Worm (Caenorhabditis elegans): ENCODE data around the gene Y49F6B.6.
A peak's percentile ranks its signal among the peaks of the same experiment; 100 is the strongest.

Gene Y49F6B.6

ce11 chrII:3428158-3428704, 44.7 kb upstream of the Y49F6B.6 start (continued):
- no peak for TF ChIP-seq mes-2 (tag; optimal IDR thresholded peaks at IDR 0.05; ENCODE audit: poor library complexity, severe bottlenecking)
- TF ChIP-seq hlh-30 (tag; optimal IDR thresholded peaks at IDR 0.05; ENCODE audit: insufficient read depth), result peak; percentile 69
- no peak for TF ChIP-seq spr-1 (tag; optimal IDR thresholded peaks at IDR 0.05)
- TF ChIP-seq sdz-12 (GFP tag; optimal IDR thresholded peaks at IDR 0.05), result no peak
- no peak for TF ChIP-seq zfp-3 (GFP tag; conservative IDR thresholded peaks at IDR 0.05)
- no peak for TF ChIP-seq nhr-25 (tag; optimal IDR thresholded peaks at IDR 0.05; ENCODE audit: borderline replicate concordance, insufficient read depth)
- no peak for TF ChIP-seq snpc-1.2 (GFP tag; IDR thresholded peaks at IDR 0.05)
- no peak for TF ChIP-seq lin-15B (tag; optimal IDR thresholded peaks at IDR 0.05)
- no peak for TF ChIP-seq R02D3.7 (tag; optimal IDR thresholded peaks at IDR 0.05)
- no peak for TF ChIP-seq lin-13 (GFP tag; optimal IDR thresholded peaks at IDR 0.05)
- no peak for TF ChIP-seq daf-8 (GFP tag; IDR thresholded peaks at IDR 0.05)
- no peak for TF ChIP-seq ama-1 (optimal IDR thresholded peaks at IDR 0.05)
- 0 out of 2 replicates have a peak, but pooled peaks have one; percentile 33 for TF ChIP-seq ctbp-1 (GFP tag; IDR thresholded peaks at IDR 0.05)
- no peak for TF ChIP-seq ceh-28 (tag; optimal IDR thresholded peaks at IDR 0.05)
- TF ChIP-seq egl-27 (tag; optimal IDR thresholded peaks at IDR 0.05), result no peak
- no peak for TF ChIP-seq daf-16 (GFP tag; optimal IDR thresholded peaks at IDR 0.05)
- no peak for TF ChIP-seq daf-16 (tag; optimal IDR thresholded peaks at IDR 0.05)
- no peak for TF ChIP-seq nhr-28 (tag; optimal IDR thresholded peaks at IDR 0.05)
- TF ChIP-seq F49E8.2 (tag; optimal IDR thresholded peaks at IDR 0.05; ENCODE audit: borderline replicate concordance), result no peak
- peak; percentile 41 for TF ChIP-seq rbr-2 (tag; optimal IDR thresholded peaks at IDR 0.05)
- TF ChIP-seq gei-8 (GFP tag; optimal IDR thresholded peaks at IDR 0.05), result no peak
- TF ChIP-seq daf-12 (tag; optimal IDR thresholded peaks at IDR 0.05), result no peak
- TF ChIP-seq mep-1 (tag; optimal IDR thresholded peaks at IDR 0.05), result peak; percentile 46
- TF ChIP-seq nhr-42 (GFP tag; IDR thresholded peaks at IDR 0.05), result no peak
- no peak for TF ChIP-seq nhr-111 (GFP tag; optimal IDR thresholded peaks at IDR 0.05)
- TF ChIP-seq unc-130 (GFP tag; optimal IDR thresholded peaks at IDR 0.05), result no peak
- TF ChIP-seq dve-1 (tag; optimal IDR thresholded peaks at IDR 0.05; ENCODE audit: insufficient read depth), result no peak
- TF ChIP-seq dmd-6 (GFP tag; IDR thresholded peaks at IDR 0.05), result no peak
- TF ChIP-seq hif-1 (tag; optimal IDR thresholded peaks at IDR 0.05), result peak in 1 of 2 experiments; percentile 18
- no peak for TF ChIP-seq ztf-7 (tag; optimal IDR thresholded peaks at IDR 0.05)
- no peak for TF ChIP-seq unc-39 (tag; optimal IDR thresholded peaks at IDR 0.05)
- TF ChIP-seq skn-1 (tag; optimal IDR thresholded peaks at IDR 0.05), result no peak
- no peak for TF ChIP-seq ceh-32 (tag; optimal IDR thresholded peaks at IDR 0.05; ENCODE audit: poor library complexity)
- TF ChIP-seq lin-38 (GFP tag; IDR thresholded peaks at IDR 0.05), result no peak
- no peak for TF ChIP-seq ceh-44 (GFP tag; IDR thresholded peaks at IDR 0.05)
- 0 out of 2 replicates have a peak, but pooled peaks have one; percentile 20 for TF ChIP-seq egl-43 (GFP tag; IDR thresholded peaks at IDR 0.05)
- TF ChIP-seq spr-3 (GFP tag; optimal IDR thresholded peaks at IDR 0.05), result no peak
- TF ChIP-seq ZK546.5 (tag; optimal IDR thresholded peaks at IDR 0.05), result no peak
- peak in 1 of 2 experiments; percentile 29 for TF ChIP-seq lsy-2 (tag; optimal IDR thresholded peaks at IDR 0.05)
- TF ChIP-seq Y105C5A.15 (GFP tag; IDR thresholded peaks at IDR 0.05), result no peak
- no peak for TF ChIP-seq ZK337.2 (GFP tag; IDR thresholded peaks at IDR 0.05)
- TF ChIP-seq attf-4 (tag; optimal IDR thresholded peaks at IDR 0.05), result no peak
- TF ChIP-seq nhr-41 (GFP tag; IDR thresholded peaks at IDR 0.05), result no peak
- no peak for TF ChIP-seq nhr-10 (tag; optimal IDR thresholded peaks at IDR 0.05)
